Worm (Caenorhabditis elegans): ENCODE measurements around the gene ZK721.3.

Gene ZK721.3

ce11 chrX:8835887-8836348, 51.6 kb downstream of the ZK721.3 start, which contains the start of gene C28G1.2 (continued):
- TF ChIP-seq daf-12 (tag; optimal IDR thresholded peaks at IDR 0.05) (no peak), zip-11 (GFP tag; IDR thresholded peaks at IDR 0.05) (0 out of 2 replicates have a peak, but pooled peaks have one; percentile 78), tra-1 (GFP tag; IDR thresholded peaks at IDR 0.05) (peak; percentile 95), zfp-2 (tag; optimal IDR thresholded peaks at IDR 0.05) (peak; percentile 82), mdl-1 (tag; optimal IDR thresholded peaks at IDR 0.05) (peak; percentile 77 to 84), daf-8 (GFP tag; IDR thresholded peaks at IDR 0.05) (peak; percentile 71; the same call in 1 of the 2 replicates), snpc-1.2 (GFP tag; IDR thresholded peaks at IDR 0.05) (no peak; the same call in none of the 2 replicates), ZK546.5 (tag; optimal IDR thresholded peaks at IDR 0.05) (no peak), mdt-29 (GFP tag; IDR thresholded peaks at IDR 0.05) (peak; percentile 88), egl-27 (tag; optimal IDR thresholded peaks at IDR 0.05) (peak; percentile 10), madf-9 (GFP tag; conservative IDR thresholded peaks at IDR 0.05) (peak; percentile 94), aly-2 (tag; optimal IDR thresholded peaks at IDR 0.05) (no peak), nhr-10 (tag; optimal IDR thresholded peaks at IDR 0.05) (peak; percentile 18), sdz-12 (GFP tag; optimal IDR thresholded peaks at IDR 0.05) (peak; percentile 80), Y5F2A.4 (GFP tag; optimal IDR thresholded peaks at IDR 0.05) (peak; percentile 87), zfp-3 (GFP tag; conservative IDR thresholded peaks at IDR 0.05) (peak; percentile 88), zip-2 (tag; optimal IDR thresholded peaks at IDR 0.05) (peak; percentile 68), F26F4.8 (GFP tag; conservative IDR thresholded peaks at IDR 0.05) (peak; percentile 95), nhr-77 (tag; optimal IDR thresholded peaks at IDR 0.05) (peak; percentile 87), vab-7 (GFP tag; IDR thresholded peaks at IDR 0.05) (peak; percentile 94), set-16 (GFP tag; IDR thresholded peaks at IDR 0.05) (peak; percentile 64), nhr-41 (GFP tag; IDR thresholded peaks at IDR 0.05) (peak; percentile 95), snpc-4 (tag; optimal IDR thresholded peaks at IDR 0.05) (peak; percentile 18), ama-1 (optimal IDR thresholded peaks at IDR 0.05) (no peak), pha-4 (GFP tag; IDR thresholded peaks at IDR 0.05) (peak; percentile 97), pha-4 (tag; optimal IDR thresholded peaks at IDR 0.05) (peak; percentile 37), attf-4 (tag; optimal IDR thresholded peaks at IDR 0.05) (peak; percentile 46), daf-19 (GFP tag; conservative IDR thresholded peaks at IDR 0.05) (peak; percentile 96), ztf-7 (tag; optimal IDR thresholded peaks at IDR 0.05) (peak; percentile 90), D1046.2 (GFP tag; IDR thresholded peaks at IDR 0.05) (peak; percentile 89), lim-7 (GFP tag; IDR thresholded peaks at IDR 0.05) (peak; percentile 99), lin-13 (GFP tag; optimal IDR thresholded peaks at IDR 0.05) (peak; percentile 77), lin-39 (tag; optimal IDR thresholded peaks at IDR 0.05) (no peak), F44E2.7 (GFP tag; IDR thresholded peaks at IDR 0.05) (peak; percentile 98), ceh-32 (tag; optimal IDR thresholded peaks at IDR 0.05; ENCODE audit: poor library complexity) (no peak), nhr-25 (tag; optimal IDR thresholded peaks at IDR 0.05; ENCODE audit: borderline replicate concordance, insufficient read depth) (peak; percentile 79), ceh-44 (GFP tag; IDR thresholded peaks at IDR 0.05) (peak; percentile 94), lin-1 (GFP tag; IDR thresholded peaks at IDR 0.05) (peak; percentile 83), ZK337.2 (GFP tag; IDR thresholded peaks at IDR 0.05) (peak; percentile 81), dmd-9 (GFP tag; IDR thresholded peaks at IDR 0.05) (peak; percentile 93), php-3 (GFP tag; IDR thresholded peaks at IDR 0.05) (peak; percentile 78), unc-62 (GFP tag; optimal IDR thresholded peaks at IDR 0.05 in 1 of 2) (peak in 1 of 2 experiments; percentile 98), unc-62 (tag; optimal IDR thresholded peaks at IDR 0.05) (no peak), Y48G9A.11 (GFP tag; IDR thresholded peaks at IDR 0.05) (no peak; the same call in none of the 2 replicates), nhr-102 (tag; optimal IDR thresholded peaks at IDR 0.05) (peak; percentile 88), jun-1 (tag; optimal IDR thresholded peaks at IDR 0.05) (peak; percentile 57), ztf-11 (tag; optimal IDR thresholded peaks at IDR 0.05) (no peak), F37D6.2 (tag; optimal IDR thresholded peaks at IDR 0.05) (peak; percentile 88), hif-1 (tag; optimal IDR thresholded peaks at IDR 0.05) (peak; percentile 38 to 78), T26A8.4 (GFP tag; IDR thresholded peaks at IDR 0.05) (peak; percentile 95), lin-29 (GFP tag; IDR thresholded peaks at IDR 0.05) (peak; percentile 86)

Measured in whole organism, L4 larva.